Worm (Caenorhabditis elegans) whole organism, midembryonic: ENCODE data around the gene lig-1.

Experiments
- T22C8.4 ChIP-seq: fragments of 200-800 bp; sonication (Bioruptor generic); IDR thresholded peaks from 2 replicates; pipeline ENCODE4 v1.3.6; 2022; ENCODE audit warnings: missing genetic modification characterization, missing compliant biosample characterization
- cog-1 ChIP-seq: sonication (generic microtip); optimal IDR thresholded peaks from 2 replicates; lab custom pipeline; 2016; ENCODE audit warnings: missing genetic modification characterization, missing compliant biosample characterization
- flt-1 ChIP-seq: fragments of 200-800 bp; sonication (Bioruptor generic); IDR thresholded peaks from 2 replicates; pipeline ENCODE4 v1.3.6; 2022; ENCODE audit warnings: missing genetic modification characterization, missing compliant biosample characterization
- klf-2 ChIP-seq: fragments of 200-800 bp; sonication (Bioruptor generic); conservative IDR thresholded peaks from 2 replicates; pipeline ENCODE4 v1.3.6; 2022; ENCODE audit warnings: missing genetic modification reagents, missing genetic modification characterization, missing compliant biosample characterization
- ref-1 ChIP-seq: fragments of 200-800 bp; sonication (Bioruptor generic); conservative IDR thresholded peaks from 2 replicates; pipeline ENCODE4 v1.3.6; 2022; ENCODE audit warnings: missing genetic modification reagents, missing genetic modification characterization, missing compliant biosample characterization
- tab-1 ChIP-seq: fragments of 200-800 bp; sonication (Bioruptor generic); IDR thresholded peaks from 2 replicates; pipeline ENCODE4 v1.3.6; 2022; ENCODE audit warnings: missing genetic modification characterization, missing compliant biosample characterization
- ztf-29 ChIP-seq: fragments of 200-800 bp; sonication (Bioruptor generic); IDR thresholded peaks from 2 replicates; pipeline ENCODE4 v1.3.6; 2022; ENCODE audit warnings: missing genetic modification reagents, missing genetic modification characterization, missing compliant biosample characterization

ce11 chrV:10811763-10812162 lies 2.1 kb upstream of the lig-1 start, which contains the start of gene C29A12.22:
- TF ChIP-seq flt-1 (no peak), cog-1 (tag; lab: Kevin White, UChicago) (no peak), klf-2 (no peak), T22C8.4 (no peak), ref-1 (GFP tag; lab: Robert Waterston, UW) (no peak), ztf-29 (no peak), tab-1 (GFP tag; lab: Robert Waterston, UW) (no peak)
